Worm (Caenorhabditis elegans) whole organism, young adult: ENCODE data around the gene fipr-9.

Experiments
- D2030.7 ChIP-seq: fragments of 200-800 bp; sonication (Bioruptor generic); IDR thresholded peaks from 2 replicates; pipeline ENCODE4 v1.3.6; 2022; ENCODE audit warnings: missing genetic modification reagents, missing genetic modification characterization, missing compliant biosample characterization
- F10E7.11 ChIP-seq: sonication (generic microtip); optimal IDR thresholded peaks from 2 replicates; lab custom pipeline; 2017; ENCODE audit warnings: mild to moderate bottlenecking, missing genetic modification characterization, moderate library complexity, missing compliant biosample characterization
- F33H1.4 ChIP-seq: fragments of 200-800 bp; sonication (Bioruptor generic); IDR thresholded peaks from 2 replicates; pipeline ENCODE4 v1.3.6; 2022; ENCODE audit warnings: missing genetic modification reagents, missing genetic modification characterization, missing compliant biosample characterization
- F57C9.4 ChIP-seq: sonication (generic microtip); optimal IDR thresholded peaks from 2 replicates; lab custom pipeline; 2017; ENCODE audit warnings: mild to moderate bottlenecking, missing genetic modification characterization, missing compliant biosample characterization
- Y53F4B.3 ChIP-seq: fragments of 200-800 bp; sonication (Bioruptor generic); IDR thresholded peaks from 2 replicates; pipeline ENCODE4 v1.3.6; 2022; ENCODE audit warnings: missing genetic modification reagents, missing genetic modification characterization, missing compliant biosample characterization
- Y53G8AR.9 ChIP-seq: fragments of 200-800 bp; sonication (Bioruptor generic); conservative IDR thresholded peaks from 2 replicates; pipeline ENCODE4 v1.3.6; 2022; ENCODE audit warnings: missing genetic modification reagents, missing genetic modification characterization, missing compliant biosample characterization
- Y79H2A.3 ChIP-seq: fragments of 200-800 bp; sonication (Bioruptor generic); conservative IDR thresholded peaks from 2 replicates; pipeline ENCODE4 v1.3.6; 2022; ENCODE audit warnings: missing genetic modification reagents, missing genetic modification characterization, missing compliant biosample characterization
- Y95B8A.8 ChIP-seq: fragments of 200-800 bp; sonication (Bioruptor generic); IDR thresholded peaks from 2 replicates; pipeline ENCODE4 v1.3.6; 2022; ENCODE audit warnings: missing genetic modification reagents, missing genetic modification characterization, missing compliant biosample characterization
- ama-1 ChIP-seq, 3 experiments: fragments of 150-350 bp in 1 of 3; sonication (generic microtip) in 2 of 3; optimal IDR thresholded peaks; 2 replicates each; lab custom pipeline; 2014 to 2018; ENCODE audit warnings: missing biosample characterization in 2 of 3, missing genetic modification characterization in 2 of 3, missing genetic modification reagents in 2 of 3
- aptf-2 ChIP-seq: fragments of 200-800 bp; sonication (Bioruptor generic); conservative IDR thresholded peaks from 2 replicates; pipeline ENCODE4 v1.3.6; 2022; ENCODE audit warnings: missing genetic modification reagents, missing genetic modification characterization, missing compliant biosample characterization
- attf-3 ChIP-seq: fragments of 200-800 bp; sonication (Bioruptor generic); conservative IDR thresholded peaks from 2 replicates; pipeline ENCODE4 v1.3.6; 2022; ENCODE audit warnings: missing genetic modification reagents, missing genetic modification characterization, missing compliant biosample characterization
- bed-1 ChIP-seq: fragments of 200-800 bp; sonication (Bioruptor generic); IDR thresholded peaks from 2 replicates; pipeline ENCODE4 v1.3.6; 2022; ENCODE audit warnings: missing genetic modification reagents, missing genetic modification characterization, missing compliant biosample characterization
- bed-2 ChIP-seq: fragments of 200-800 bp; sonication (Bioruptor generic); IDR thresholded peaks from 2 replicates; pipeline ENCODE4 v1.3.6; 2022; ENCODE audit warnings: missing genetic modification reagents, missing genetic modification characterization, missing compliant biosample characterization
- ccch-3 ChIP-seq: fragments of 200-800 bp; sonication (Bioruptor generic); optimal IDR thresholded peaks from 2 replicates; lab custom pipeline; 2018; ENCODE audit warnings: mild to moderate bottlenecking, missing genetic modification characterization, missing compliant biosample characterization
- ceh-27 ChIP-seq: fragments of 200-800 bp; sonication (Bioruptor generic); optimal IDR thresholded peaks from 2 replicates; lab custom pipeline; 2018; ENCODE audit warnings: mild to moderate bottlenecking, missing genetic modification characterization, moderate library complexity, missing compliant biosample characterization
- ceh-58 ChIP-seq: fragments of 200-800 bp; sonication (Bioruptor generic); IDR thresholded peaks from 2 replicates; pipeline ENCODE4 v1.3.6; 2022; ENCODE audit warnings: missing genetic modification characterization, missing compliant biosample characterization
- ceh-79 ChIP-seq: sonication (generic microtip); optimal IDR thresholded peaks from 2 replicates; lab custom pipeline; 2017; ENCODE audit warnings: mild to moderate bottlenecking, missing genetic modification characterization, missing compliant biosample characterization
- chd-7 ChIP-seq: sonication (generic microtip); optimal IDR thresholded peaks from 2 replicates; lab custom pipeline; 2016; ENCODE audit warnings: mild to moderate bottlenecking, missing genetic modification characterization, moderate library complexity, missing compliant biosample characterization
- dox-1 ChIP-seq: fragments of 200-800 bp; sonication (Bioruptor generic); IDR thresholded peaks from 2 replicates; pipeline ENCODE4 v1.3.6; 2022; ENCODE audit warnings: missing genetic modification reagents, missing genetic modification characterization, missing compliant biosample characterization
- gei-17 ChIP-seq: fragments of 200-800 bp; sonication (Bioruptor generic); optimal IDR thresholded peaks from 2 replicates; lab custom pipeline; 2018; ENCODE audit warnings: mild to moderate bottlenecking, missing genetic modification characterization, missing compliant biosample characterization
- hmg-1.2 ChIP-seq: fragments of 200-800 bp; sonication (Bioruptor generic); IDR thresholded peaks from 2 replicates; pipeline ENCODE4 v1.3.6; 2022; ENCODE audit warnings: missing genetic modification reagents, missing genetic modification characterization, missing compliant biosample characterization
- hmg-20 ChIP-seq: fragments of 200-800 bp; sonication (Bioruptor generic); IDR thresholded peaks from 2 replicates; pipeline ENCODE4 v1.3.6; 2022; ENCODE audit warnings: missing genetic modification reagents, missing genetic modification characterization, missing compliant biosample characterization
- hrde-1 ChIP-seq: sonication (generic microtip); optimal IDR thresholded peaks from 2 replicates; lab custom pipeline; 2016; ENCODE audit warnings: missing genetic modification characterization, mild to moderate bottlenecking, missing compliant biosample characterization, moderate library complexity, missing genotype, missing genetic modification reagents, borderline replicate concordance
- lag-1 ChIP-seq: fragments of 200-800 bp; sonication (Bioruptor generic); IDR thresholded peaks from 2 replicates; pipeline ENCODE4 v1.3.6; 2022; ENCODE audit warnings: missing genetic modification reagents, missing genetic modification characterization, missing compliant biosample characterization
- let-607 ChIP-seq, 2 experiments: fragments of 200-800 bp in 1 of 2; sonication (Bioruptor generic) in 1 of 2; sonication (generic microtip) in 1 of 2; optimal IDR thresholded peaks; 2 replicates each; lab custom pipeline; 2016 to 2018; ENCODE audit warnings: mild to moderate bottlenecking in 2 of 2, missing compliant biosample characterization in 2 of 2, missing genetic modification characterization in 2 of 2, moderate library complexity in 2 of 2, missing genotype in 1 of 2
- lin-35 ChIP-seq, 3 experiments: fragments of 150-350 bp in 2 of 3; sonication (generic microtip) in 1 of 3; optimal IDR thresholded peaks; 2 replicates each; lab custom pipeline; 2014 to 2018; ENCODE audit warnings: missing biosample characterization in 3 of 3, missing genetic modification characterization in 3 of 3, missing genetic modification reagents in 3 of 3
- lin-40 ChIP-seq: sonication (generic microtip); optimal IDR thresholded peaks from 2 replicates; lab custom pipeline; 2016; ENCODE audit warnings: missing genetic modification characterization, mild to moderate bottlenecking, missing compliant biosample characterization, missing genotype, missing genetic modification reagents
- mcd-1 ChIP-seq: fragments of 200-800 bp; sonication (Bioruptor generic); IDR thresholded peaks from 2 replicates; pipeline ENCODE4 v1.3.6; 2022; ENCODE audit warnings: missing genetic modification reagents, missing genetic modification characterization, missing compliant biosample characterization
- mel-28 ChIP-seq: sonication (generic microtip); optimal IDR thresholded peaks from 2 replicates; lab custom pipeline; 2016; ENCODE audit warnings: borderline replicate concordance, mild to moderate bottlenecking, missing genetic modification characterization, missing compliant biosample characterization
- mes-4 ChIP-seq: sonication (generic microtip); optimal IDR thresholded peaks from 2 replicates; lab custom pipeline; 2016; ENCODE audit warnings: missing genotype, missing genetic modification characterization, missing compliant biosample characterization
- nfya-1 ChIP-seq: sonication (generic microtip); optimal IDR thresholded peaks from 2 replicates; lab custom pipeline; 2017; ENCODE audit warnings: antibody characterized with exemption, missing compliant biosample characterization, missing genetic modification characterization, borderline replicate concordance; ENCODE audit not compliant: insufficient read depth
- nfyb-1 ChIP-seq: fragments of 200-800 bp; sonication (Bioruptor generic); IDR thresholded peaks from 2 replicates; pipeline ENCODE4 v1.3.6; 2022; ENCODE audit warnings: missing genetic modification reagents, missing genetic modification characterization, missing compliant biosample characterization
- nhr-80 ChIP-seq: sonication (generic microtip); optimal IDR thresholded peaks from 2 replicates; lab custom pipeline; 2016; ENCODE audit warnings: missing genetic modification characterization, missing compliant biosample characterization
- pbrm-1 ChIP-seq: fragments of 200-800 bp; sonication (Bioruptor generic); IDR thresholded peaks from 2 replicates; pipeline ENCODE4 v1.3.6; 2022; ENCODE audit warnings: missing genetic modification reagents, missing genetic modification characterization, missing compliant biosample characterization
- rcor-1 ChIP-seq: fragments of 200-800 bp; sonication (Bioruptor generic); IDR thresholded peaks from 2 replicates; pipeline ENCODE4 v1.3.6; 2022; ENCODE audit warnings: missing genetic modification reagents, missing genetic modification characterization, missing compliant biosample characterization
- repo-1 ChIP-seq: sonication (generic microtip); optimal IDR thresholded peaks from 2 replicates; lab custom pipeline; 2017; ENCODE audit warnings: mild to moderate bottlenecking, missing genetic modification characterization, missing compliant biosample characterization
- sdz-38 ChIP-seq: sonication (generic microtip); optimal IDR thresholded peaks from 2 replicates; lab custom pipeline; 2016; ENCODE audit warnings: missing genotype, missing genetic modification characterization, missing compliant biosample characterization
- snpc-1.1 ChIP-seq: sonication (generic microtip); optimal IDR thresholded peaks from 2 replicates; lab custom pipeline; 2017; ENCODE audit warnings: missing genetic modification characterization, mild to moderate bottlenecking, missing compliant biosample characterization, antibody characterized with exemption, moderate library complexity, missing genotype, missing genetic modification reagents; ENCODE audit not compliant: insufficient read depth
- snpc-4 ChIP-seq, 5 experiments: fragments of 150-350 bp in 1 of 5; sonication (generic microtip) in 4 of 5; optimal IDR thresholded peaks; 2 replicates each; lab custom pipeline; 2014 to 2018; ENCODE audit warnings: missing genetic modification characterization in 5 of 5, missing biosample characterization in 3 of 5, antibody characterized with exemption in 2 of 5, mild to moderate bottlenecking in 2 of 5, missing compliant biosample characterization in 2 of 5, missing genotype in 2 of 5, moderate library complexity in 2 of 5, missing genetic modification reagents in 1 of 5
- sptf-2 ChIP-seq: fragments of 200-800 bp; sonication (Bioruptor generic); optimal IDR thresholded peaks from 2 replicates; lab custom pipeline; 2018; ENCODE audit warnings: mild to moderate bottlenecking, missing genetic modification characterization, missing compliant biosample characterization
- unc-62 ChIP-seq: fragments of 150-350 bp; optimal IDR thresholded peaks from 2 replicates; lab custom pipeline; 2014; ENCODE audit warnings: missing biosample characterization, missing genetic modification reagents, missing genetic modification characterization
- zim-3 ChIP-seq: sonication (generic microtip); optimal IDR thresholded peaks from 2 replicates; lab custom pipeline; 2017; ENCODE audit warnings: mild to moderate bottlenecking, missing genetic modification characterization, moderate library complexity, missing compliant biosample characterization
- ztf-6 ChIP-seq: fragments of 200-800 bp; sonication (Bioruptor generic); IDR thresholded peaks from 2 replicates; pipeline ENCODE4 v1.3.6; 2022; ENCODE audit warnings: missing genetic modification reagents, missing genetic modification characterization, missing compliant biosample characterization

Gene fipr-9

DNA sequence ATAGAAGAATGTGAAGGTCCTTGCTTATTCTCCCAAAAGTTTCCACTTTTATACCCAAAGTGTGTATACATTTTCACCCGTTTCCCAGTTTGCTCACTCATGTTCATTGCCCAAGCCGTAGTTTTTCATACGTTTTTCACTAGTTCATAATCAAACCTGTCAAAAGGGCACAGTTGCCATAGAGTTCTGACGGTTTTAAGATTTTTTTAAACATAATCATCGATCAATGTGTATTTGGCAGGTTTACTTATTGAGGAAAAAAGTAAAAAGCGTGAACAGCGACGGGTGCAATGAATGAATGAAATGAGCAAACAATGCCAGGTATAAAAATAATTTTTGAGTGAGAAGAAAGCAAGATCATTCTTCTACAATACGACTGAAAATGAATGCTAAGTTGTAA lies at the start of gene fipr-9, which contains the start of gene fipr-5:
TSS of gene fipr-9 (plus strand) at position 346 of the 400 bp plus-strand sequence.
TSS of gene fipr-5 (minus strand) at position 101 of the 400 bp plus-strand sequence.
- no peak for TF ChIP-seq aptf-2
- no peak for TF ChIP-seq ccch-3 (GFP tag; lab: Kevin White, UChicago)

DNA sequence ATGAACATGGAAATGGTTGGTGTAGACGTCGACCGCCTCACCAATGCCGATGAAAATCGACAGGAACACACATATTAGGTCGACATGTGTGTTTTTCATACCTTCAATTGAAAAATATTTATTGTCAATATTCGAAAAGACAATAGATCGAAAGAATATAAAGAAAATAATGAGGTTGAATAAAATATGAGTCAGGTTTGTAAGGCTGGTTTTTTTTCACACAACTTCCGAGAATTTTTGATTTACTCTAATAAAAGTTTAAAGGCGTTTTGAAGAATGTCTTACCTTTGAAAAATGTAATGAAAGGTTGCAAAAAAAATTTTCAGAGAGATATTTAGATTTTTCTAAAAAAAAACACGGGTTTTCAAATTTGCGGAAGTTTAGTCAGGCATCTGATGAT lies 47.8 kb upstream of the fipr-9 start, which contains the start of gene egl-3:
TSS of gene egl-3 (minus strand) at position 101 of the 400 bp plus-strand sequence.
- TF ChIP-seq hrde-1 (tag; lab: Kevin White, UChicago) (no peak), sdz-38 (tag; lab: Kevin White, UChicago) (no peak), ceh-79 (tag; lab: Kevin White, UChicago) (no peak), hmg-1.2 (no peak), Y95B8A.8 (GFP tag; lab: Robert Waterston, UW) (no peak), bed-2 (GFP tag; lab: Robert Waterston, UW) (no peak), snpc-1.1 (tag; lab: Kevin White, UChicago) (no peak), F10E7.11 (no peak), F33H1.4 (GFP tag; lab: Robert Waterston, UW) (no peak), hmg-20 (GFP tag; lab: Robert Waterston, UW) (no peak), D2030.7 (no peak), repo-1 (tag; lab: Kevin White, UChicago) (no peak), mel-28 (tag; lab: Kevin White, UChicago) (no peak), ztf-6 (GFP tag; lab: Robert Waterston, UW) (no peak), F57C9.4 (tag; lab: Kevin White, UChicago) (no peak), zim-3 (no peak), ama-1 (optimal IDR thresholded peaks at IDR 0.05; lab: Kevin White, UChicago) (no peak), ama-1 (GFP tag; optimal IDR thresholded peaks at IDR 0.05; lab: Kevin White, UChicago) (no peak), gei-17 (GFP tag; lab: Kevin White, UChicago) (no peak)

DNA sequence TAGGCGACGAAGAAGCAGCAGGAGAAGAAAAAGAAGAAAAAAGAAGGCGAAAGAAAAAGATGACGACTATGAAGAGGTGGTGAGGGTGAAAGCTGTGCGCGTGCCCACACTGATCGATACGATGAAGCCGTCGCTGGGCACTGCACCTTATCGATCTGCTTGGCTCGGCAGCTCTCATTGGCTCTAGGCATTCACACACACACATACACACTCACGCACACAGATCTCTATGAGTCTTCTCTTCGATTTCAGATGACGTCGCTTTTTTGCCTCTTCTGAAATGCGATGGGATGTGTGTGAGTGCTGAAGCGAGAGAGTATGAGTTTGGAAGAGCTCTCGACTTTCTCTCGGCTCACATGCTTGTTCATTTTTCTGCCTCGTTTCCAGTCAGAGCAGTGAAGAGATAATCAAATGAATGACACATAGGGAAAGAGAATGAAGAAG lies 46.8 kb upstream of the fipr-9 start:
- no peak for TF ChIP-seq bed-1 (GFP tag; lab: Robert Waterston, UW)
- TF ChIP-seq hmg-1.2: no peak
- TF ChIP-seq ama-1 (optimal IDR thresholded peaks at IDR 0.05; lab: Kevin White, UChicago): no peak
- TF ChIP-seq ama-1 (GFP tag; optimal IDR thresholded peaks at IDR 0.05; lab: Kevin White, UChicago): no peak
- no peak for TF ChIP-seq ceh-58 (GFP tag; lab: Robert Waterston, UW)
- TF ChIP-seq hrde-1 (tag; lab: Kevin White, UChicago): no peak
- TF ChIP-seq rcor-1 (GFP tag; lab: Robert Waterston, UW): peak; percentile 63; the same call in 1 of the 2 replicates
- TF ChIP-seq mcd-1 (GFP tag; lab: Robert Waterston, UW): peak; percentile 61
- no peak for TF ChIP-seq Y53G8AR.9
- peak; percentile 57 for TF ChIP-seq chd-7 (tag; lab: Kevin White, UChicago)
- no peak for TF ChIP-seq mes-4 (tag; lab: Kevin White, UChicago)
- TF ChIP-seq let-607 (tag; optimal IDR thresholded peaks at IDR 0.05; lab: Kevin White, UChicago): no peak
- no peak for TF ChIP-seq Y79H2A.3 (GFP tag; lab: Robert Waterston, UW)
- TF ChIP-seq nfya-1 (tag; lab: Kevin White, UChicago): no peak
- no peak for TF ChIP-seq unc-62 (GFP tag; lab: Kevin White, UChicago)
- no peak for TF ChIP-seq nhr-80 (tag; lab: Kevin White, UChicago)
- TF ChIP-seq ceh-27 (GFP tag; lab: Kevin White, UChicago): peak; percentile 58
- peak; percentile 45; the same call in 1 of the 2 replicates for TF ChIP-seq pbrm-1 (GFP tag; lab: Robert Waterston, UW)
- TF ChIP-seq snpc-4 (GFP tag; optimal IDR thresholded peaks at IDR 0.05; lab: Kevin White, UChicago): no peak
- peak in 1 of 4 experiments; percentile 5 for TF ChIP-seq snpc-4 (tag; optimal IDR thresholded peaks at IDR 0.05; lab: Kevin White, UChicago)
- peak; percentile 85 for TF ChIP-seq nfyb-1
- no peak for TF ChIP-seq Y53F4B.3 (GFP tag; lab: Robert Waterston, UW)
- no peak for TF ChIP-seq F33H1.4 (GFP tag; lab: Robert Waterston, UW)
- TF ChIP-seq lin-35 (GFP tag; optimal IDR thresholded peaks at IDR 0.05; lab: Kevin White, UChicago): peak in 1 of 3 experiments; percentile 41
- TF ChIP-seq dox-1: 0 out of 2 replicates have a peak, but pooled peaks have one; percentile 51
- TF ChIP-seq sptf-2 (GFP tag; lab: Kevin White, UChicago): no peak
- no peak for TF ChIP-seq lag-1
- TF ChIP-seq lin-40 (tag; lab: Kevin White, UChicago): peak; percentile 63
- no peak for TF ChIP-seq attf-3 (GFP tag; lab: Robert Waterston, UW)
- TF ChIP-seq mel-28 (tag; lab: Kevin White, UChicago): no peak
